Worm (Caenorhabditis elegans): ENCODE data around the gene ife-1.

Gene ife-1

DNA sequence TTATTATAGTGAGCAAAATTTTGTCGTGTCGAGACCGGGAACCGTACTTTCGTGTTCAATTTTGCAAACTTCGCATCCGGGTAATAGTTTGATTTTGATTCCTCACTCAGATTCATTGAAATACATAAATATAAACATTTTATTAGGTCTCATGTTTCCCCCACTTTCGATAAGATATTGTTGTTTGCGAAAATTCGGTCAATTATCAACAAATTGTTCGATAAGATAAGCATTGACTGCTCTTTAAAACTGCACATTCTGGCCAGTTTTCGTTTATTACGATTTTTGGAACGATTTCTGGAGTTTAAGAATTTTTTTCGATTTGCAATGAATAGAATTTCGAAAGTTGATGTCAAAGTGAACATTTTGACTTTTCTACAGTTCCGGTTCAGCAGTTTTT is 45.4 kb downstream of the ife-1 start:
- TF ChIP-seq dve-1 (tag; optimal IDR thresholded peaks at IDR 0.05; ENCODE audit: insufficient read depth) (peak; percentile 47), pqm-1 (tag; optimal IDR thresholded peaks at IDR 0.05) (peak; percentile 60), dmd-6 (GFP tag; IDR thresholded peaks at IDR 0.05) (peak; percentile 23; the same call in 1 of the 2 replicates), dpl-1 (GFP tag; optimal IDR thresholded peaks at IDR 0.05) (no peak), php-3 (GFP tag; IDR thresholded peaks at IDR 0.05) (peak; percentile 66; the same call in 1 of the 2 replicates), F10B5.3 (tag; optimal IDR thresholded peaks at IDR 0.05) (no peak), lin-1 (GFP tag; IDR thresholded peaks at IDR 0.05) (no peak), daf-16 (GFP tag; optimal IDR thresholded peaks at IDR 0.05) (no peak), daf-16 (tag; optimal IDR thresholded peaks at IDR 0.05) (peak; percentile 89), nhr-76 (tag; optimal IDR thresholded peaks at IDR 0.05) (no peak), zip-2 (tag; optimal IDR thresholded peaks at IDR 0.05) (no peak), lin-29 (GFP tag; IDR thresholded peaks at IDR 0.05) (no peak), nhr-28 (tag; optimal IDR thresholded peaks at IDR 0.05) (peak; percentile 31), ceh-32 (tag; optimal IDR thresholded peaks at IDR 0.05; ENCODE audit: poor library complexity) (no peak), nhr-11 (tag; optimal IDR thresholded peaks at IDR 0.05) (no peak)

- TF ChIP-seq F10B5.3 (tag; optimal IDR thresholded peaks at IDR 0.05) = no peak
Observed at ce11 chrIII:13389078-13389477, 45.9 kb downstream of the ife-1 start, which contains the start of gene T03F6.3. Gene T03F6.3 (plus strand): TSS chrIII:13389395.

ce11 chrIII:13390789-13391188 is 47.6 kb downstream of the ife-1 start:
- TF ChIP-seq hif-1 (tag; optimal IDR thresholded peaks at IDR 0.05) = no peak
- TF ChIP-seq unc-62 (GFP tag; optimal IDR thresholded peaks at IDR 0.05 in 1 of 2) = no peak
- TF ChIP-seq unc-62 (tag; optimal IDR thresholded peaks at IDR 0.05) = no peak
- no peak for TF ChIP-seq egl-27 (tag; optimal IDR thresholded peaks at IDR 0.05)
- no peak for TF ChIP-seq saeg-2 (GFP tag; IDR thresholded peaks at IDR 0.05)
- no peak for TF ChIP-seq dmd-8 (GFP tag; IDR thresholded peaks at IDR 0.05)
- no peak for TF ChIP-seq ces-1 (GFP tag; optimal IDR thresholded peaks at IDR 0.05)
- no peak for TF ChIP-seq lsy-2 (tag; optimal IDR thresholded peaks at IDR 0.05)
- TF ChIP-seq spr-1 (tag; optimal IDR thresholded peaks at IDR 0.05) = no peak
- no peak for TF ChIP-seq mxl-2 (GFP tag; conservative IDR thresholded peaks at IDR 0.05)
- no peak for TF ChIP-seq aha-1 (tag)
- TF ChIP-seq unc-130 (GFP tag; optimal IDR thresholded peaks at IDR 0.05) = no peak
- TF ChIP-seq nhr-77 (tag; optimal IDR thresholded peaks at IDR 0.05) = no peak
- TF ChIP-seq gei-8 (GFP tag; optimal IDR thresholded peaks at IDR 0.05) = no peak
- TF ChIP-seq cey-2 (tag; optimal IDR thresholded peaks at IDR 0.05; ENCODE audit: borderline replicate concordance, insufficient read depth) = no peak
- TF ChIP-seq nhr-111 (GFP tag; optimal IDR thresholded peaks at IDR 0.05) = no peak
- TF ChIP-seq madf-9 (GFP tag; conservative IDR thresholded peaks at IDR 0.05) = no peak
- TF ChIP-seq sdz-12 (GFP tag; optimal IDR thresholded peaks at IDR 0.05) = no peak
- no peak for TF ChIP-seq attf-4 (tag; optimal IDR thresholded peaks at IDR 0.05)

DNA sequence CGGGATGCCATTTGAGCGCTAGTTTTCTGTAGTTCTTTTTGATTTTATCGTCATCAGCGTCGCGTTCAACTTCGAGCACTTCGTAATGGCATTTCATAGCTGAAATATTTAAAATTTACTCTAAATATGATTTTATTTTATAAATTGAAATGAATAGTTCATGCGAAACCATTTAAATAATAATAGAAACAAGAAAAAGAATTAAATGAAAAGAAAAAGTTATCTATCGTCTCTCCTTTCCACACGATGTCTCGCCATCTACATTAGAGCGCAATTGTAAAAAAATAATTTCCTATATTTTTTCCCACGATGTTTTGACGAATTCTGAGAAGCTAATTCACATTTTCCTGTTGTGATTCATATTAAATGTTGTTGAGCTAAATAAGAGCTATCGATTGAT is 50.0 kb downstream of the ife-1 start, which contains the start of gene dnj-17:
TSS of gene dnj-17 (minus strand) at position 101 of the 400 bp plus-strand sequence.
- TF ChIP-seq tra-1 (GFP tag; IDR thresholded peaks at IDR 0.05) = no peak
- TF ChIP-seq T26A8.4 (GFP tag; IDR thresholded peaks at IDR 0.05) = no peak
- TF ChIP-seq zag-1 (tag; optimal IDR thresholded peaks at IDR 0.05) = no peak
- no peak for TF ChIP-seq F10B5.3 (tag; optimal IDR thresholded peaks at IDR 0.05)
- no peak for TF ChIP-seq ama-1 (optimal IDR thresholded peaks at IDR 0.05)
